Fruit fly (Drosophila melanogaster): Measurements from ENCODE around the gene CG13295.

- TF ChIP-seq CTCF (optimal IDR thresholded peaks at IDR 0.05) (no peak), CG8478 (optimal IDR thresholded peaks at IDR 0.05) (no peak)
Measured at dm6 chr3L:6052021-6052420, 23.0 kb downstream of the CG13295 start, which contains the start of gene Jon65Aii.
